Worm (Caenorhabditis elegans) whole organism, young adult: ENCODE measurements around the gene W04B5.6.
"Not testable (repeated sequence)": the region's sequence is repeated elsewhere in the genome, so short reads cannot be mapped to it uniquely, and the experiment has no call there.

Experiments used
- B0336.3 ChIP-seq: fragments of 200-800 bp; sonication (Bioruptor generic); IDR thresholded peaks from 2 replicates; pipeline ENCODE4 v1.3.6; 2022; ENCODE audit warnings: missing genetic modification characterization, missing compliant biosample characterization
- F23B12.7 ChIP-seq: sonication (generic microtip); optimal IDR thresholded peaks from 2 replicates; lab custom pipeline; 2017; ENCODE audit warnings: missing genetic modification characterization, mild to moderate bottlenecking, missing compliant biosample characterization, antibody characterized with exemption, moderate library complexity; ENCODE audit not compliant: insufficient read depth
- F55B11.4 ChIP-seq: sonication (generic microtip); optimal IDR thresholded peaks from 2 replicates; lab custom pipeline; 2016; ENCODE audit warnings: missing compliant biosample characterization, missing genetic modification characterization, borderline replicate concordance; ENCODE audit not compliant: insufficient read depth
- T26A5.8 ChIP-seq: sonication (generic microtip); optimal IDR thresholded peaks from 2 replicates; lab custom pipeline; 2016; ENCODE audit warnings: missing genetic modification characterization, missing compliant biosample characterization
- Y56A3A.18 ChIP-seq: fragments of 200-800 bp; sonication (Bioruptor generic); IDR thresholded peaks from 2 replicates; pipeline ENCODE4 v1.3.6; 2022; ENCODE audit warnings: missing genetic modification reagents, missing genetic modification characterization, missing compliant biosample characterization
- Y67H2A.10 ChIP-seq: fragments of 200-800 bp; sonication (Bioruptor generic); conservative IDR thresholded peaks from 2 replicates; pipeline ENCODE4 v1.3.6; 2022; ENCODE audit warnings: missing genetic modification reagents, missing genetic modification characterization, missing compliant biosample characterization
- attf-5 ChIP-seq: fragments of 200-800 bp; sonication (Bioruptor generic); optimal IDR thresholded peaks from 2 replicates; lab custom pipeline; 2018; ENCODE audit warnings: mild to moderate bottlenecking, missing genetic modification characterization, missing compliant biosample characterization
- ccch-3 ChIP-seq: fragments of 200-800 bp; sonication (Bioruptor generic); optimal IDR thresholded peaks from 2 replicates; lab custom pipeline; 2018; ENCODE audit warnings: mild to moderate bottlenecking, missing genetic modification characterization, missing compliant biosample characterization
- ceh-27 ChIP-seq: fragments of 200-800 bp; sonication (Bioruptor generic); optimal IDR thresholded peaks from 2 replicates; lab custom pipeline; 2018; ENCODE audit warnings: mild to moderate bottlenecking, missing genetic modification characterization, moderate library complexity, missing compliant biosample characterization
- efl-1 ChIP-seq: fragments of 150-350 bp; optimal IDR thresholded peaks from 2 replicates; lab custom pipeline; 2014; ENCODE audit warnings: missing biosample characterization, missing genetic modification reagents, missing genetic modification characterization
- ekl-4 ChIP-seq: fragments of 200-800 bp; sonication (Bioruptor generic); IDR thresholded peaks from 2 replicates; pipeline ENCODE4 v1.3.6; 2022; ENCODE audit warnings: missing genetic modification reagents, missing genetic modification characterization, missing compliant biosample characterization
- ets-4 ChIP-seq: fragments of 200-800 bp; sonication (Bioruptor generic); optimal IDR thresholded peaks from 2 replicates; lab custom pipeline; 2018; ENCODE audit warnings: mild to moderate bottlenecking, missing genetic modification characterization, missing compliant biosample characterization
- hmg-1.2 ChIP-seq: fragments of 200-800 bp; sonication (Bioruptor generic); IDR thresholded peaks from 2 replicates; pipeline ENCODE4 v1.3.6; 2022; ENCODE audit warnings: missing genetic modification reagents, missing genetic modification characterization, missing compliant biosample characterization
- hsf-1 ChIP-seq: fragments of 200-800 bp; sonication (Bioruptor generic); IDR thresholded peaks from 2 replicates; pipeline ENCODE4 v1.3.6; 2022; ENCODE audit warnings: missing genetic modification reagents, missing genetic modification characterization, missing compliant biosample characterization
- lin-35 ChIP-seq, 3 experiments: fragments of 150-350 bp in 2 of 3; sonication (generic microtip) in 1 of 3; optimal IDR thresholded peaks; 2 replicates each; lab custom pipeline; 2014 to 2018; ENCODE audit warnings: missing biosample characterization in 3 of 3, missing genetic modification characterization in 3 of 3, missing genetic modification reagents in 3 of 3
- madf-10 ChIP-seq: sonication (generic microtip); optimal IDR thresholded peaks from 2 replicates; lab custom pipeline; 2016; ENCODE audit warnings: mild to moderate bottlenecking, missing genetic modification characterization, missing compliant biosample characterization
- mes-4 ChIP-seq: sonication (generic microtip); optimal IDR thresholded peaks from 2 replicates; lab custom pipeline; 2016; ENCODE audit warnings: missing genotype, missing genetic modification characterization, missing compliant biosample characterization
- nfya-1 ChIP-seq: sonication (generic microtip); optimal IDR thresholded peaks from 2 replicates; lab custom pipeline; 2017; ENCODE audit warnings: antibody characterized with exemption, missing compliant biosample characterization, missing genetic modification characterization, borderline replicate concordance; ENCODE audit not compliant: insufficient read depth
- nfyb-1 ChIP-seq: fragments of 200-800 bp; sonication (Bioruptor generic); IDR thresholded peaks from 2 replicates; pipeline ENCODE4 v1.3.6; 2022; ENCODE audit warnings: missing genetic modification reagents, missing genetic modification characterization, missing compliant biosample characterization
- nhr-80 ChIP-seq: sonication (generic microtip); optimal IDR thresholded peaks from 2 replicates; lab custom pipeline; 2016; ENCODE audit warnings: missing genetic modification characterization, missing compliant biosample characterization
- rec-8 ChIP-seq, 2 experiments: sonication (generic microtip); optimal IDR thresholded peaks; 2 replicates each; lab custom pipeline; 2016; ENCODE audit warnings: mild to moderate bottlenecking in 2 of 2, missing genetic modification characterization in 2 of 2, missing genetic modification reagents in 2 of 2, missing genotype in 2 of 2, missing biosample characterization in 1 of 2, missing compliant biosample characterization in 1 of 2, moderate library complexity in 1 of 2
- snpc-1.1 ChIP-seq: sonication (generic microtip); optimal IDR thresholded peaks from 2 replicates; lab custom pipeline; 2017; ENCODE audit warnings: missing genetic modification characterization, mild to moderate bottlenecking, missing compliant biosample characterization, antibody characterized with exemption, moderate library complexity, missing genotype, missing genetic modification reagents; ENCODE audit not compliant: insufficient read depth
- tbp1 ChIP-seq: fragments of 200-800 bp; sonication (Bioruptor generic); optimal IDR thresholded peaks from 2 replicates; lab custom pipeline; 2018; ENCODE audit warnings: mild to moderate bottlenecking, missing genetic modification characterization, missing compliant biosample characterization
- ztf-22 ChIP-seq: fragments of 200-800 bp; sonication (Bioruptor generic); optimal IDR thresholded peaks from 2 replicates; lab custom pipeline; 2018; ENCODE audit warnings: mild to moderate bottlenecking, missing genetic modification characterization, moderate library complexity, missing compliant biosample characterization

Gene W04B5.6

ce11 chrIII:2454757-2455306, 19.6 kb upstream of the W04B5.6 start, which contains the start of gene nhr-121:
TSS of gene nhr-121 (minus strand) at chrIII:2454807.
- TF ChIP-seq efl-1 (GFP tag; lab: Kevin White, UChicago), result no peak
- TF ChIP-seq nfyb-1 (GFP tag; lab: Robert Waterston, UW), result no peak
- TF ChIP-seq nhr-80 (tag; lab: Kevin White, UChicago), result peak; percentile 81
- peak; percentile 23; the same call in 1 of the 2 replicates for TF ChIP-seq hmg-1.2 (GFP tag; lab: Robert Waterston, UW)
- TF ChIP-seq, all 124 proteins: peak for 2

- no peak for TF ChIP-seq ceh-27 (GFP tag; lab: Kevin White, UChicago)
- TF ChIP-seq attf-5 (GFP tag; lab: Kevin White, UChicago), result no peak
- no peak for TF ChIP-seq F55B11.4 (tag; lab: Kevin White, UChicago)
- TF ChIP-seq nhr-80 (tag; lab: Kevin White, UChicago), result peak; percentile 28
Observed at ce11 chrIII:2445574-2446259, 10.4 kb upstream of the W04B5.6 start, which contains the start of the genes E02H9.7 and klo-2. TSS of gene E02H9.7 (minus strand) at chrIII:2445674. TSS of gene klo-2 (plus strand) at chrIII:2446209.

ce11 chrIII:2438543-2438942, 3.3 kb upstream of the W04B5.6 start, which contains the start of gene E02H9.13:
TSS of gene E02H9.13 (minus strand) at chrIII:2438741.
- no peak for TF ChIP-seq madf-10
- TF ChIP-seq nfya-1 (tag; lab: Kevin White, UChicago), result no peak
- TF ChIP-seq ztf-22 (GFP tag; lab: Kevin White, UChicago), result no peak
- no peak for TF ChIP-seq hsf-1 (GFP tag; lab: Robert Waterston, UW)
- no peak for TF ChIP-seq ets-4 (GFP tag; lab: Kevin White, UChicago)
- TF ChIP-seq T26A5.8 (tag; lab: Kevin White, UChicago), result no peak
- no peak for TF ChIP-seq F23B12.7 (tag; lab: Kevin White, UChicago)
- no peak for TF ChIP-seq ekl-4 (GFP tag; lab: Robert Waterston, UW)
- no peak for TF ChIP-seq snpc-1.1 (tag; lab: Kevin White, UChicago)
- TF ChIP-seq hmg-1.2 (GFP tag; lab: Robert Waterston, UW), result no peak
- TF ChIP-seq mes-4 (tag; lab: Kevin White, UChicago), result no peak
- no peak for TF ChIP-seq ceh-27 (GFP tag; lab: Kevin White, UChicago)

ce11 chrIII:2435805-2436204, 532 bp upstream of the W04B5.6 start, which contains the start of gene E02H9.6:
TSS of gene E02H9.6 (plus strand) at chrIII:2436105.
- not testable (repeated sequence) for TF ChIP-seq Y56A3A.18 (GFP tag; lab: Robert Waterston, UW); tbp1 (GFP tag; lab: Kevin White, UChicago); B0336.3 (GFP tag; lab: Robert Waterston, UW)
- TF ChIP-seq, all 124 proteins: peak for 0; not testable (repeated sequence) for 124

- TF ChIP-seq lin-35 (GFP tag; optimal IDR thresholded peaks at IDR 0.05; lab: Kevin White, UChicago) (no peak), hmg-1.2 (GFP tag; lab: Robert Waterston, UW) (peak; percentile 56), efl-1 (GFP tag; lab: Kevin White, UChicago) (no peak)
Observed at ce11 chrIII:2432925-2433324, 2.3 kb downstream of the W04B5.6 start.

ce11 chrIII:2426122-2426521, 9.2 kb downstream of the W04B5.6 start, which contains the start of gene W04B5.8:
TSS of gene W04B5.8 (plus strand) at chrIII:2426316.
- TF ChIP-seq Y67H2A.10, result no peak
- no peak for TF ChIP-seq ccch-3 (GFP tag; lab: Kevin White, UChicago)
- no peak for TF ChIP-seq rec-8 (tag; optimal IDR thresholded peaks at IDR 0.05; lab: Kevin White, UChicago)
- TF ChIP-seq hmg-1.2 (GFP tag; lab: Robert Waterston, UW), result peak; percentile 76
